Worm (Caenorhabditis elegans) whole organism, L3 larva: ENCODE measurements around the gene mrpl-51.

Experiments
- R02D3.7 ChIP-seq: fragments of 150-350 bp; optimal IDR thresholded peaks from 2 replicates; lab custom pipeline; 2014; ENCODE audit warnings: missing biosample characterization, missing genetic modification characterization
- ZK546.5 ChIP-seq: sonication (generic microtip); optimal IDR thresholded peaks from 2 replicates; lab custom pipeline; 2017; ENCODE audit warnings: missing biosample characterization, missing genetic modification characterization
- aly-2 ChIP-seq: fragments of 150-350 bp; optimal IDR thresholded peaks from 2 replicates; lab custom pipeline; 2014; ENCODE audit warnings: missing biosample characterization, missing genetic modification characterization
- ama-1 ChIP-seq: fragments of 150-350 bp; optimal IDR thresholded peaks from 2 replicates; lab custom pipeline; 2018
- ceh-16 ChIP-seq: sonication (generic microtip); optimal IDR thresholded peaks from 2 replicates; lab custom pipeline; 2017; ENCODE audit warnings: missing biosample characterization, missing genetic modification characterization
- ceh-28 ChIP-seq: fragments of 150-350 bp; optimal IDR thresholded peaks from 2 replicates; lab custom pipeline; 2014; ENCODE audit warnings: missing biosample characterization, missing genetic modification reagents, missing genetic modification characterization
- ceh-82 ChIP-seq: fragments of 150-350 bp; optimal IDR thresholded peaks from 2 replicates; lab custom pipeline; 2014; ENCODE audit warnings: missing biosample characterization, missing genetic modification characterization
- ceh-9 ChIP-seq: sonication (generic microtip); optimal IDR thresholded peaks from 2 replicates; lab custom pipeline; 2018; ENCODE audit warnings: missing biosample characterization, missing genetic modification characterization
- daf-12 ChIP-seq: fragments of 150-350 bp; optimal IDR thresholded peaks from 2 replicates; lab custom pipeline; 2014; ENCODE audit warnings: missing biosample characterization, missing genetic modification reagents, missing genetic modification characterization
- egl-27 ChIP-seq: sonication (generic microtip); optimal IDR thresholded peaks from 4 replicates; lab custom pipeline; 2017; ENCODE audit warnings: missing biosample characterization, missing genetic modification reagents, missing genetic modification characterization
- egl-5 ChIP-seq: fragments of 150-350 bp; optimal IDR thresholded peaks from 2 replicates; lab custom pipeline; 2017; ENCODE audit warnings: missing biosample characterization, missing genetic modification reagents, missing genetic modification characterization, inconsistent platforms
- elt-1 ChIP-seq: fragments of 150-350 bp; optimal IDR thresholded peaks from 2 replicates; lab custom pipeline; 2014; ENCODE audit warnings: missing biosample characterization, missing genetic modification characterization
- elt-2 ChIP-seq: sonication (generic microtip); optimal IDR thresholded peaks from 2 replicates; lab custom pipeline; 2016; ENCODE audit warnings: missing genetic modification reagents, mild to moderate bottlenecking, missing genetic modification characterization, missing compliant biosample characterization
- elt-3 ChIP-seq, 3 experiments: fragments of 150-350 bp in 1 of 3; sonication (generic microtip) in 2 of 3; optimal IDR thresholded peaks; 2 replicates in 2 of 3; 4 replicates in 1 of 3; lab custom pipeline; 2014 to 2017; ENCODE audit warnings: missing biosample characterization in 3 of 3, missing genetic modification characterization in 3 of 3
- fkh-2 ChIP-seq: fragments of 150-350 bp; optimal IDR thresholded peaks from 2 replicates; lab custom pipeline; 2014; ENCODE audit warnings: missing biosample characterization, missing genetic modification reagents, missing genetic modification characterization
- fos-1 ChIP-seq: fragments of 150-350 bp; optimal IDR thresholded peaks from 2 replicates; lab custom pipeline; 2014; ENCODE audit warnings: missing biosample characterization, missing genetic modification characterization
- hmg-11 ChIP-seq: sonication (generic microtip); optimal IDR thresholded peaks from 2 replicates; lab custom pipeline; 2016; ENCODE audit warnings: missing genetic modification characterization, missing compliant biosample characterization
- jun-1 ChIP-seq: fragments of 150-350 bp; optimal IDR thresholded peaks from 2 replicates; lab custom pipeline; 2014; ENCODE audit warnings: missing biosample characterization, missing genetic modification reagents, missing genetic modification characterization
- lin-39 ChIP-seq: fragments of 150-350 bp; optimal IDR thresholded peaks from 2 replicates; lab custom pipeline; 2018; ENCODE audit warnings: missing biosample characterization, missing genetic modification reagents, missing genetic modification characterization
- lsy-12 ChIP-seq: sonication (generic microtip); optimal IDR thresholded peaks from 2 replicates; lab custom pipeline; 2016; ENCODE audit warnings: mild to moderate bottlenecking, missing genetic modification characterization, missing compliant biosample characterization
- mml-1 ChIP-seq: fragments of 150-350 bp; sonication (generic microtip); optimal IDR thresholded peaks from 3 replicates; lab custom pipeline; 2014; ENCODE audit warnings: missing biosample characterization, missing genetic modification characterization
- nfya-1 ChIP-seq: sonication (generic microtip); optimal IDR thresholded peaks from 2 replicates; lab custom pipeline; 2017; ENCODE audit warnings: missing genetic modification characterization, mild to moderate bottlenecking, missing compliant biosample characterization, antibody characterized with exemption, moderate library complexity; ENCODE audit not compliant: insufficient read depth
- nhr-11 ChIP-seq: fragments of 150-350 bp; optimal IDR thresholded peaks from 2 replicates; lab custom pipeline; 2014; ENCODE audit warnings: missing biosample characterization, missing genetic modification characterization
- nhr-12 ChIP-seq: fragments of 150-350 bp; optimal IDR thresholded peaks from 2 replicates; lab custom pipeline; 2014; ENCODE audit warnings: missing biosample characterization, missing genetic modification characterization
- nhr-25 ChIP-seq: sonication (generic microtip); optimal IDR thresholded peaks from 2 replicates; lab custom pipeline; 2017; ENCODE audit warnings: missing biosample characterization, missing genetic modification characterization
- nhr-28 ChIP-seq: fragments of 150-350 bp; optimal IDR thresholded peaks from 2 replicates; lab custom pipeline; 2014; ENCODE audit warnings: missing biosample characterization, missing genetic modification characterization
- nhr-43 ChIP-seq: sonication (generic microtip); optimal IDR thresholded peaks from 2 replicates; lab custom pipeline; 2016; ENCODE audit warnings: mild to moderate bottlenecking, missing genetic modification characterization, missing compliant biosample characterization; ENCODE audit not compliant: poor library complexity, severe bottlenecking
- nhr-67 ChIP-seq: fragments of 150-350 bp; optimal IDR thresholded peaks from 2 replicates; lab custom pipeline; 2014; ENCODE audit warnings: missing biosample characterization, missing genetic modification characterization
- nhr-76 ChIP-seq: fragments of 150-350 bp; sonication (generic microtip); optimal IDR thresholded peaks from 5 replicates; lab custom pipeline; 2014; ENCODE audit warnings: missing biosample characterization, missing genetic modification characterization
- pha-4 ChIP-seq: fragments of 150-350 bp; optimal IDR thresholded peaks from 2 replicates; lab custom pipeline; 2014; ENCODE audit warnings: missing biosample characterization, missing genetic modification reagents, missing genetic modification characterization
- pqm-1 ChIP-seq: fragments of 150-350 bp; optimal IDR thresholded peaks from 2 replicates; lab custom pipeline; 2017; ENCODE audit warnings: missing biosample characterization, missing genetic modification characterization, inconsistent platforms
- sea-2 ChIP-seq: fragments of 150-350 bp; sonication (generic microtip); optimal IDR thresholded peaks from 4 replicates; lab custom pipeline; 2014; ENCODE audit warnings: missing biosample characterization, missing genetic modification reagents, missing genetic modification characterization
- skn-1 ChIP-seq: fragments of 150-350 bp; optimal IDR thresholded peaks from 2 replicates; lab custom pipeline; 2014; ENCODE audit warnings: missing biosample characterization, missing genetic modification characterization
- snpc-4 ChIP-seq: fragments of 150-350 bp; optimal IDR thresholded peaks from 2 replicates; lab custom pipeline; 2014; ENCODE audit warnings: missing biosample characterization, missing genetic modification characterization
- tbx-2 ChIP-seq: sonication (generic microtip); optimal IDR thresholded peaks from 2 replicates; lab custom pipeline; 2016; ENCODE audit warnings: mild to moderate bottlenecking, missing genetic modification characterization, missing compliant biosample characterization
- unc-39 ChIP-seq: sonication (generic microtip); optimal IDR thresholded peaks from 4 replicates; lab custom pipeline; 2017; ENCODE audit warnings: missing biosample characterization, missing genetic modification characterization
- unc-62 ChIP-seq: fragments of 150-350 bp; sonication (generic microtip); optimal IDR thresholded peaks from 4 replicates; lab custom pipeline; 2014; ENCODE audit warnings: missing biosample characterization, missing genetic modification reagents, missing genetic modification characterization
- zag-1 ChIP-seq: fragments of 150-350 bp; optimal IDR thresholded peaks from 2 replicates; lab custom pipeline; 2014; ENCODE audit warnings: missing biosample characterization, missing genetic modification characterization
- ztf-4 ChIP-seq: fragments of 150-350 bp; optimal IDR thresholded peaks from 2 replicates; lab custom pipeline; 2014; ENCODE audit warnings: missing biosample characterization, missing genetic modification characterization

mrpl-51 gene

DNA sequence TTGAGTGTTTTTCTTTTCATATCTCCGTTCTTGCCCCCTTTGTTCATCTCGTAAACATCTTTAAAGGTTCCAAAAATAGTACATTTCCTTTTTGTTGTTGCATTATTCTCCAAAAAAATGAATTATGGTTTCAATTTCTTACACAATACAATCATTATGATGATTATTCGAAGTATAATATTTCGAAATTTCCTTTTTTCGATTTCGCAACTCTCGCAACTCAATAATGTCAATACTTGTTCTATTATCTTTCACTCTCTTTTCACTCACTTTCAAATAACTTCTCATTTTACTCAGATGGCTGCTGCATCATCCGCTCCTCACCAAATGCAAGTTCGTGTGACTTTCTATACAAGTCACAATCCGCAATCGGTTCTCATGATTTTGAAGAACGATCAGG, 2.9 kb downstream of the mrpl-51 start, which contains the start of gene sqst-1:
sqst-1 (plus strand) TSS at position 298 of the 400 bp plus-strand sequence.
- TF ChIP-seq pha-4 (tag; lab: Kevin White, UChicago) (peak; percentile 4), ama-1 (peak; percentile 84), ceh-82 (tag; lab: Kevin White, UChicago) (no peak)

DNA sequence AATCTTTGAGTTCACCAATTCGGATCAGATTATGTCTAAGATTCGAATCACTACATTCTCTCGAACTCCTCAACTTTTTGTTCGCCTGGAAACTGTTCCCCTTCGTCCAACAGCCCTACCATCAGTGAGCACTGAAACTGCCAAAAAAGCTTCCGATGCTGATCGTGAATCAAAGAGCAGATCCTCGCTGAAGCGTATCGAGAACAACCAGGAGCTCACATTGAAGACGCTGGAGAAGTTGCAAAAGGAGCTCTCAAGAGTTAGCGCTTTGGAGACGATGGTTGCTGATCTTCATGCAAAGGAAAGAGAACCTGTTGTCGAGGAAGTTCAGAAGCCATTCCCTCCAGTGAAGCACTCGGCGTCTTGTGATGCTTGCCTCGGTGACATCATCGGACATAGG, 3.7 kb downstream of the mrpl-51 start:
- peak; percentile 29 for TF ChIP-seq nhr-25
- TF ChIP-seq skn-1 (tag; lab: Kevin White, UChicago) = no peak
- peak; percentile 9 for TF ChIP-seq ama-1
- no peak for TF ChIP-seq unc-62 (GFP tag; lab: Kevin White, UChicago)
- no peak for TF ChIP-seq egl-27 (tag; lab: Kevin White, UChicago)
- TF ChIP-seq, all 47 proteins: peak for 2

ce11 chrIV:12035422-12035821, 4.3 kb downstream of the mrpl-51 start:
- no peak for TF ChIP-seq elt-1 (tag; lab: Kevin White, UChicago)
- TF ChIP-seq fkh-2 (tag; lab: Kevin White, UChicago) = no peak
- TF ChIP-seq nhr-76 = no peak
- no peak for TF ChIP-seq ztf-4 (tag; lab: Kevin White, UChicago)
- TF ChIP-seq nhr-11 (tag; lab: Kevin White, UChicago) = no peak
- TF ChIP-seq unc-62 (GFP tag; lab: Kevin White, UChicago) = no peak
- no peak for TF ChIP-seq ceh-16
- TF ChIP-seq tbx-2 (tag; lab: Kevin White, UChicago) = no peak
- no peak for TF ChIP-seq daf-12 (tag; lab: Kevin White, UChicago)
- TF ChIP-seq egl-5 = no peak
- no peak for TF ChIP-seq jun-1
- TF ChIP-seq lin-39 (tag; lab: Kevin White, UChicago) = no peak
- no peak for TF ChIP-seq ceh-28
- no peak for TF ChIP-seq aly-2 (tag; lab: Kevin White, UChicago)
- no peak for TF ChIP-seq mml-1 (tag; lab: Kevin White, UChicago)
- TF ChIP-seq nhr-67 (tag; lab: Kevin White, UChicago) = no peak

DNA sequence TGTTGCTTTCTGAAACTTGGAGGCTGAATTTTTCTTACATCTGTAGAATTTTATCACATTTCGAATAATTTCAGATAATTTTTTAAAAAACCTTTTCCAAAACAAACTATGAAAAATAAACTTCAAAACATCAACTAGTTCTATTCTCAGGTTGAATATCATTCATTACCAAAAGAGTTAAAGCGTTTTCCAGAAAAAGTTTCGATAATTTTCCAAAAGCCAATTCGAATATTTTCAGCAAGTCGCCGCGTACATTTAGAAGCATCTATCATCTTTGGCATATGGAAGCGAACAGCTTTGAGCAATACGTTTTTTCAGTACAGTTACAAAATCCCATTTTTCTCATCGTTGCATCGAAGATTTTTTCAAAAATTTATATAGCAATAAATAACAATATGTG, 5.8 kb downstream of the mrpl-51 start:
- TF ChIP-seq R02D3.7 (tag; lab: Kevin White, UChicago) (no peak), nhr-25 (peak; percentile 42), elt-2 (tag; lab: Kevin White, UChicago) (peak; percentile 19), nfya-1 (tag; lab: Kevin White, UChicago) (no peak), ama-1 (peak; percentile 91), tbx-2 (tag; lab: Kevin White, UChicago) (peak; percentile 56), elt-3 (tag; optimal IDR thresholded peaks at IDR 0.05; lab: Kevin White, UChicago) (peak in 1 of 3 experiments; percentile 9), sea-2 (GFP tag; lab: Kevin White, UChicago) (no peak), pha-4 (tag; lab: Kevin White, UChicago) (peak; percentile 49), nhr-43 (tag; lab: Kevin White, UChicago) (peak; percentile 20), lsy-12 (peak; percentile 5), fos-1 (tag; lab: Kevin White, UChicago) (no peak), ztf-4 (tag; lab: Kevin White, UChicago) (peak; percentile 13)

- TF ChIP-seq ceh-9 (tag; lab: Kevin White, UChicago) (no peak), pha-4 (tag; lab: Kevin White, UChicago) (no peak), nhr-28 (no peak), elt-3 (tag; optimal IDR thresholded peaks at IDR 0.05; lab: Kevin White, UChicago) (no peak), nhr-12 (tag; lab: Kevin White, UChicago) (no peak), daf-12 (tag; lab: Kevin White, UChicago) (no peak), unc-39 (tag; lab: Kevin White, UChicago) (no peak), elt-2 (tag; lab: Kevin White, UChicago) (no peak), hmg-11 (tag; lab: Kevin White, UChicago) (no peak), ZK546.5 (tag; lab: Kevin White, UChicago) (no peak), snpc-4 (tag; lab: Kevin White, UChicago) (no peak), fkh-2 (tag; lab: Kevin White, UChicago) (no peak), aly-2 (tag; lab: Kevin White, UChicago) (no peak), R02D3.7 (tag; lab: Kevin White, UChicago) (no peak), zag-1 (tag; lab: Kevin White, UChicago) (no peak), pqm-1 (no peak), elt-1 (tag; lab: Kevin White, UChicago) (no peak), ceh-82 (tag; lab: Kevin White, UChicago) (no peak), unc-62 (GFP tag; lab: Kevin White, UChicago) (no peak)
Measured at ce11 chrIV:12040431-12040830, 9.3 kb downstream of the mrpl-51 start.
